Fruit fly (Drosophila melanogaster) whole organism: ENCODE data around the gene mRpL55.

Source experiments
- CG8478 ChIP-seq: fragments of >200 bp; optimal IDR thresholded peaks from 2 replicates; lab custom pipeline; 2018; ENCODE audit warnings: inconsistent platforms
- Dll ChIP-seq: fragments of >200 bp; optimal IDR thresholded peaks from 2 replicates; lab custom pipeline; 2017
- EcR ChIP-seq, 2 experiments: fragments of >200 bp; optimal IDR thresholded peaks; 2 replicates each; lab custom pipeline; 2017; ENCODE audit warnings: missing biosample characterization in 2 of 2, missing genetic modification characterization in 2 of 2, missing genetic modification reagents in 2 of 2
- pan ChIP-seq: fragments of >200 bp; optimal IDR thresholded peaks from 2 replicates; lab custom pipeline; 2017
- psq ChIP-seq: fragments of >200 bp; optimal IDR thresholded peaks from 2 replicates; lab custom pipeline; 2017
- usp ChIP-seq: fragments of >200 bp; optimal IDR thresholded peaks from 2 replicates; lab custom pipeline; 2017; ENCODE audit warnings: missing biosample characterization, missing genetic modification characterization, mixed read lengths

- no peak for TF ChIP-seq EcR (GFP tag; optimal IDR thresholded peaks at IDR 0.05; lab: Kevin White, UChicago)
- no peak for TF ChIP-seq pan
- no peak for TF ChIP-seq usp (GFP tag; lab: Kevin White, UChicago)
- TF ChIP-seq psq (lab: Kevin White, UChicago): no peak
- no peak for TF ChIP-seq CG8478
- no peak for TF ChIP-seq Dll (lab: Kevin White, UChicago)
These were observed 37.8 kb downstream of the mRpL55 start for dm6 chr3R:19056884-19057283.
